Fruit fly (Drosophila melanogaster): ENCODE measurements around the gene pkaap.

DNA sequence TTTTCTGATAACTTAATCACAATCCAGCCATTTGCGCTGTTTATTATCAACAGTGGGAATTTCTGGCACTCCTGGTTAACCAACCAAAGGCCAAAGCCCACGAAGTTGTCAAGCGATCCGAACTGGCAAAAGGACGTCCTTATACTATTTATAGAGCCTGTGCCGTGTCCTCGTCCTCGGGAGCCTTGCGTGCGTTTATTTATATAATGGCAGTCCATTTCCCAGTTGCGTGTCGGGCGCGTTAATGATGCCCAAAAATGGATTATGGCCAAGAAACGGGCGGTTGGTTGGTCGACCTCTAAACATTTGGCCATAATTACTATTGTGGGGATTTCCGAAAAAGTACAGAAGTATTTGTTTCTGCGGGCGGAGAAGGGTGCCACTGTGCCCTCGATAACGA, 32.3 kb downstream of the pkaap start:
- TF ChIP-seq rn (GFP tag; IDR thresholded peaks at IDR 0.05) (no peak), CG15710 (tag; optimal IDR thresholded peaks at IDR 0.05) (no peak), CG13204 (GFP tag; optimal IDR thresholded peaks at IDR 0.05) (no peak), CG34367 (tag; optimal IDR thresholded peaks at IDR 0.05) (no peak)

All from whole organism, pupa.